Worm (Caenorhabditis elegans): ENCODE results near the gene C09F5.3.

DNA sequence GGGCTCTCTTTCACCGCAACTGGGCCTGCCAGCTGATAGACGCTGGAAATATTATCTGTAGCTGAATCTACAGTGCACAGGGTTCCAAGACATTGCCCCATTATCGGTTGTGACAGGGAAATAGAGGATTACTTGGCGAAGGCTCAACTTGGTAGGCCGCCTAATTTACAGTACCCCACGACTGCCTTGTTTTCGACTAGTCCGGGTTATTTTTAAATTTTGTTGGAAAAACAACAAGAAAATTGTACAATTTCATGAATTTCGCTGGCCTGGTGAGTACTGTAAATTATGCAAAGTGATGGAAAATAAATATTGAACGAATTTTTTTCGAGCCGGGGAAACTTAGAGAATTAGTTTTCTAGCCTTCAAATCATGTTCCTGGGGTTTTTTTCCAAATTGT, 29.0 kb downstream of the C09F5.3 start, which contains the start of gene T19C3.7:
- TF ChIP-seq ama-1 (optimal IDR thresholded peaks at IDR 0.05) (no peak), ets-7 (tag; optimal IDR thresholded peaks at IDR 0.05) (no peak), flt-1 (GFP tag; IDR thresholded peaks at IDR 0.05) (no peak), ceh-13 (GFP tag; optimal IDR thresholded peaks at IDR 0.05) (no peak), scrt-1 (GFP tag; IDR thresholded peaks at IDR 0.05) (no peak)

Data from whole organism, early embryonic.